Worm (Caenorhabditis elegans) whole organism, L3 larva: ENCODE measurements around the gene T16G12.9.

ENCODE experiments used
- ama-1 ChIP-seq: fragments of 150-350 bp; optimal IDR thresholded peaks from 2 replicates; lab custom pipeline; 2018
- ceh-16 ChIP-seq: sonication (generic microtip); optimal IDR thresholded peaks from 2 replicates; lab custom pipeline; 2017; ENCODE audit warnings: missing biosample characterization, missing genetic modification characterization
- ceh-9 ChIP-seq: sonication (generic microtip); optimal IDR thresholded peaks from 2 replicates; lab custom pipeline; 2018; ENCODE audit warnings: missing biosample characterization, missing genetic modification characterization
- elt-1 ChIP-seq: fragments of 150-350 bp; optimal IDR thresholded peaks from 2 replicates; lab custom pipeline; 2014; ENCODE audit warnings: missing biosample characterization, missing genetic modification characterization
- elt-2 ChIP-seq: sonication (generic microtip); optimal IDR thresholded peaks from 2 replicates; lab custom pipeline; 2016; ENCODE audit warnings: missing genetic modification reagents, mild to moderate bottlenecking, missing genetic modification characterization, missing compliant biosample characterization
- elt-3 ChIP-seq, 3 experiments: fragments of 150-350 bp in 1 of 3; sonication (generic microtip) in 2 of 3; optimal IDR thresholded peaks; 2 replicates in 2 of 3; 4 replicates in 1 of 3; lab custom pipeline; 2014 to 2017; ENCODE audit warnings: missing biosample characterization in 3 of 3, missing genetic modification characterization in 3 of 3
- fkh-10 ChIP-seq: sonication (generic microtip); optimal IDR thresholded peaks from 2 replicates; lab custom pipeline; 2017; ENCODE audit warnings: missing biosample characterization, missing genetic modification reagents, missing genetic modification characterization
- fkh-2 ChIP-seq: fragments of 150-350 bp; optimal IDR thresholded peaks from 2 replicates; lab custom pipeline; 2014; ENCODE audit warnings: missing biosample characterization, missing genetic modification reagents, missing genetic modification characterization
- lsy-12 ChIP-seq: sonication (generic microtip); optimal IDR thresholded peaks from 2 replicates; lab custom pipeline; 2016; ENCODE audit warnings: mild to moderate bottlenecking, missing genetic modification characterization, missing compliant biosample characterization
- mml-1 ChIP-seq: fragments of 150-350 bp; sonication (generic microtip); optimal IDR thresholded peaks from 3 replicates; lab custom pipeline; 2014; ENCODE audit warnings: missing biosample characterization, missing genetic modification characterization
- nhr-11 ChIP-seq: fragments of 150-350 bp; optimal IDR thresholded peaks from 2 replicates; lab custom pipeline; 2014; ENCODE audit warnings: missing biosample characterization, missing genetic modification characterization
- nhr-12 ChIP-seq: fragments of 150-350 bp; optimal IDR thresholded peaks from 2 replicates; lab custom pipeline; 2014; ENCODE audit warnings: missing biosample characterization, missing genetic modification characterization
- nhr-237 ChIP-seq: fragments of 150-350 bp; optimal IDR thresholded peaks from 2 replicates; lab custom pipeline; 2014; ENCODE audit warnings: missing biosample characterization, missing genetic modification characterization
- nhr-25 ChIP-seq: sonication (generic microtip); optimal IDR thresholded peaks from 2 replicates; lab custom pipeline; 2017; ENCODE audit warnings: missing biosample characterization, missing genetic modification characterization
- nhr-43 ChIP-seq: sonication (generic microtip); optimal IDR thresholded peaks from 2 replicates; lab custom pipeline; 2016; ENCODE audit warnings: mild to moderate bottlenecking, missing genetic modification characterization, missing compliant biosample characterization; ENCODE audit not compliant: poor library complexity, severe bottlenecking
- pha-4 ChIP-seq: fragments of 150-350 bp; optimal IDR thresholded peaks from 2 replicates; lab custom pipeline; 2014; ENCODE audit warnings: missing biosample characterization, missing genetic modification reagents, missing genetic modification characterization
- ztf-4 ChIP-seq: fragments of 150-350 bp; optimal IDR thresholded peaks from 2 replicates; lab custom pipeline; 2014; ENCODE audit warnings: missing biosample characterization, missing genetic modification characterization

The T16G12.9 gene

DNA sequence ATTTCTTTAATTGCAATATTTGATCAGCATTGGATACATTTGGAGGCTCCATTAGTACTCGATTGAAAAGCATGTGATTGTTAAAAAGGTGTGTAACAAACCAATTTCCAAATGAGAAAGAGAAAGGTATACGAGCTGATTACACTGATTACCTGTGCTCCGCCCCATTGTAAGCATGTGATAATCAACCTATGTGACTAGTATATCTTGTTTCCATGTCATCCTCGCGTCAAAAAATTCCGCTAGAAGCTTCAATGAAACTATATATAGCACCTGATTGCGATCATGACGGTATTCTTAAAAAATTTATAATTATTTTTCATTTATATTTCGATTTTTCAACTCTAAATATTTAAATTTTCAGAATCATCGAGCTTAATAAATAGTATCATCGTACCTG, 47.5 kb downstream of the T16G12.9 start, which contains the start of gene M04D8.4:
M04D8.4 (minus strand) TSS at position 101 of the 400 bp plus-strand sequence.
- TF ChIP-seq lsy-12: no peak
- TF ChIP-seq nhr-237 (tag; lab: Kevin White, UChicago): no peak
- no peak for TF ChIP-seq elt-1
- no peak for TF ChIP-seq nhr-11 (tag; lab: Kevin White, UChicago)
- TF ChIP-seq nhr-12 (tag; lab: Kevin White, UChicago): no peak
- TF ChIP-seq ama-1 (lab: Kevin White, UChicago): no peak
- TF ChIP-seq fkh-2 (tag; lab: Kevin White, UChicago): no peak
- no peak for TF ChIP-seq nhr-43
- TF ChIP-seq nhr-25: no peak
- TF ChIP-seq mml-1: no peak
- no peak for TF ChIP-seq pha-4 (tag; lab: Kevin White, UChicago)
- TF ChIP-seq ztf-4: no peak
- TF ChIP-seq ceh-16 (tag; lab: Kevin White, UChicago): no peak
- TF ChIP-seq fkh-10: no peak
- no peak for TF ChIP-seq elt-3 (tag; optimal IDR thresholded peaks at IDR 0.05; lab: Kevin White, UChicago)

DNA sequence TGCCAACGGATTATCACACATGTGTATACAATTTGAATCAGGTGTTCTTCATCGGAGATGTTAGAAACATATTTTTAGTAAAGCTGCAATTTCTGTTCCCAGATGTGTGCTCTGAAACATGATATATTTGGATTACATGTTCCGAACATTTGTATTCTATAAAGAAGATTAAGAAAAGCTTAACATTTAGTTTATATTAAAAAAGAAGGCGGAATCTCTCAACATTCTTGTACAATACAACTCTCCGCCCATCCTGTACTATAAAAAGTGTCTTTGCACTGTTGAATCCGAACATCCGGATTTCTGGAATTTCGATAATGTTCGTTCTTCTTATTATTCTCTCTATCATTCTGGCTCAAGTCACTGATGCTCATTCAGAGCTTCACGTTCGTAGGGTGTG, 50.1 kb downstream of the T16G12.9 start, which contains the start of gene ins-23:
ins-23 (plus strand) TSS at position 301 of the 400 bp plus-strand sequence.
- TF ChIP-seq elt-2 (tag; lab: Kevin White, UChicago) (no peak), ceh-9 (no peak)
